Fruit fly (Drosophila melanogaster) whole organism, prepupa: ENCODE data around the gene CG3285.

Source experiments
- Blimp-1 ChIP-seq: fragments of 200-800 bp; sonication (Bioruptor generic); optimal IDR thresholded peaks from 3 replicates; lab custom pipeline; 2017; ENCODE audit warnings: missing biosample characterization, missing genetic modification characterization, mild to moderate bottlenecking, moderate library complexity, missing genetic modification reagents
- CG10631 ChIP-seq: fragments of 200-800 bp; sonication (Bioruptor generic); optimal IDR thresholded peaks from 2 replicates; lab custom pipeline; 2016; ENCODE audit warnings: missing biosample characterization, missing genetic modification characterization
- CG11294 ChIP-seq: fragments of 200-800 bp; sonication (Bioruptor generic); IDR thresholded peaks from 2 replicates; pipeline ENCODE4 v1.3.6; 2022; ENCODE audit warnings: missing biosample characterization, missing genetic modification characterization
- CG11902 ChIP-seq: fragments of 200-800 bp; sonication (Bioruptor generic); optimal IDR thresholded peaks from 3 replicates; lab custom pipeline; 2016; ENCODE audit warnings: missing biosample characterization, missing genetic modification characterization
- CG16779 ChIP-seq: fragments of 200-800 bp; sonication (Bioruptor generic); optimal IDR thresholded peaks from 3 replicates; lab custom pipeline; 2017; ENCODE audit warnings: missing biosample characterization, mild to moderate bottlenecking, missing genetic modification characterization
- CG3032 ChIP-seq: fragments of 200-800 bp; optimal IDR thresholded peaks from 2 replicates; lab custom pipeline; 2019; ENCODE audit warnings: missing biosample characterization, mild to moderate bottlenecking, missing genetic modification characterization, moderate library complexity
- CG31627 ChIP-seq: fragments of 200-800 bp; sonication (Bioruptor generic); optimal IDR thresholded peaks from 3 replicates; lab custom pipeline; 2016; ENCODE audit warnings: missing biosample characterization, missing genetic modification characterization
- CG32006 ChIP-seq: fragments of 200-800 bp; sonication (Bioruptor generic); optimal IDR thresholded peaks from 3 replicates; lab custom pipeline; 2017; ENCODE audit warnings: missing biosample characterization, mild to moderate bottlenecking, missing genetic modification characterization
- CG34406 ChIP-seq: fragments of 200-800 bp; sonication (Bioruptor generic); optimal IDR thresholded peaks from 3 replicates; lab custom pipeline; 2016; ENCODE audit warnings: missing biosample characterization, missing genetic modification characterization
- CG3919 ChIP-seq: fragments of 200-800 bp; sonication (Bioruptor generic); optimal IDR thresholded peaks from 3 replicates; lab custom pipeline; 2016; ENCODE audit warnings: missing biosample characterization, missing genetic modification characterization
- CG4318 ChIP-seq: fragments of 200-800 bp; sonication (Bioruptor generic); optimal IDR thresholded peaks from 3 replicates; lab custom pipeline; 2017; ENCODE audit warnings: missing biosample characterization, mild to moderate bottlenecking, missing genetic modification characterization
- CG6276 ChIP-seq: fragments of 200-800 bp; sonication (Bioruptor generic); optimal IDR thresholded peaks from 2 replicates; lab custom pipeline; 2017; ENCODE audit warnings: missing biosample characterization, mild to moderate bottlenecking, missing genetic modification characterization
- CG6808 ChIP-seq: fragments of 200-800 bp; sonication (Bioruptor generic); optimal IDR thresholded peaks from 3 replicates; lab custom pipeline; 2017; ENCODE audit warnings: missing biosample characterization, missing genetic modification characterization, mild to moderate bottlenecking, moderate library complexity, missing genetic modification reagents
- CG6854 ChIP-seq: fragments of 200-800 bp; sonication (Bioruptor generic); optimal IDR thresholded peaks from 2 replicates; lab custom pipeline; 2017; ENCODE audit warnings: missing biosample characterization, mild to moderate bottlenecking, missing genetic modification characterization
- CG8119 ChIP-seq: fragments of 200-800 bp; sonication (Bioruptor generic); IDR thresholded peaks from 3 replicates; pipeline ENCODE4 v1.3.6; 2022; ENCODE audit warnings: missing biosample characterization, missing genetic modification characterization
- CG8319 ChIP-seq: fragments of 200-800 bp; sonication (Bioruptor generic); optimal IDR thresholded peaks from 3 replicates; lab custom pipeline; 2016; ENCODE audit warnings: missing biosample characterization, missing genetic modification characterization
- CG8632 ChIP-seq: fragments of 200-800 bp; sonication (Bioruptor generic); optimal IDR thresholded peaks from 3 replicates; lab custom pipeline; 2016; ENCODE audit warnings: missing biosample characterization, missing genetic modification characterization
- CG9139 ChIP-seq: fragments of 200-800 bp; sonication (Bioruptor generic); optimal IDR thresholded peaks from 3 replicates; lab custom pipeline; 2017; ENCODE audit warnings: missing biosample characterization, mild to moderate bottlenecking, missing genetic modification characterization
- Eip75B ChIP-seq: fragments of 200-800 bp; sonication (Bioruptor generic); optimal IDR thresholded peaks from 3 replicates; lab custom pipeline; 2016; ENCODE audit warnings: missing biosample characterization, missing genetic modification characterization
- Eip78C ChIP-seq: fragments of 200-800 bp; sonication (Bioruptor generic); peaks from one replicate; lab custom pipeline; 2016; ENCODE audit warnings: missing biosample characterization, missing genetic modification characterization
- Eip93F ChIP-seq: fragments of 200-800 bp; sonication (Bioruptor generic); optimal IDR thresholded peaks from 2 replicates; lab custom pipeline; 2016; ENCODE audit warnings: missing biosample characterization, mild to moderate bottlenecking, missing genetic modification characterization
- Ets96B ChIP-seq: fragments of 200-800 bp; optimal IDR thresholded peaks from 2 replicates; lab custom pipeline; 2019; ENCODE audit warnings: missing biosample characterization, mild to moderate bottlenecking, missing genetic modification characterization, moderate library complexity
- Gug ChIP-seq: fragments of 200-800 bp; sonication (Bioruptor generic); IDR thresholded peaks from 2 replicates; pipeline ENCODE4 v1.3.6; 2022; ENCODE audit warnings: missing biosample characterization, missing genetic modification characterization
- Hr4 ChIP-seq: fragments of 200-800 bp; sonication (Bioruptor generic); optimal IDR thresholded peaks from 3 replicates; lab custom pipeline; 2016; ENCODE audit warnings: missing biosample characterization, missing genetic modification characterization
- Lpt ChIP-seq: fragments of 200-800 bp; sonication (Bioruptor generic); optimal IDR thresholded peaks from 3 replicates; lab custom pipeline; 2016; ENCODE audit warnings: missing biosample characterization, missing genetic modification characterization
- Met ChIP-seq: fragments of 200-800 bp; sonication (Bioruptor generic); optimal IDR thresholded peaks from 3 replicates; lab custom pipeline; 2016; ENCODE audit warnings: missing biosample characterization, missing genetic modification characterization
- OdsH ChIP-seq: fragments of 200-800 bp; sonication (Bioruptor generic); optimal IDR thresholded peaks from 3 replicates; lab custom pipeline; 2016; ENCODE audit warnings: missing biosample characterization, missing genetic modification characterization
- Sox102F ChIP-seq: fragments of 200-800 bp; sonication (Bioruptor generic); optimal IDR thresholded peaks from 2 replicates; lab custom pipeline; 2016; ENCODE audit warnings: missing biosample characterization, mild to moderate bottlenecking, missing genetic modification characterization
- Sox14 ChIP-seq: fragments of 200-800 bp; sonication (Bioruptor generic); optimal IDR thresholded peaks from 3 replicates; lab custom pipeline; 2016; ENCODE audit warnings: missing biosample characterization, missing genetic modification characterization
- achi ChIP-seq: fragments of 200-800 bp; sonication (Bioruptor generic); optimal IDR thresholded peaks from 3 replicates; lab custom pipeline; 2016; ENCODE audit warnings: missing biosample characterization, missing genetic modification characterization
- dac ChIP-seq: fragments of 200-800 bp; sonication (Bioruptor generic); optimal IDR thresholded peaks from 2 replicates; lab custom pipeline; 2017; ENCODE audit warnings: missing biosample characterization, mild to moderate bottlenecking, missing genetic modification characterization
- eg ChIP-seq: fragments of 200-800 bp; sonication (Bioruptor generic); IDR thresholded peaks from 3 replicates; pipeline ENCODE4 v1.3.6; 2022; ENCODE audit warnings: missing biosample characterization, missing genetic modification characterization
- fd59A ChIP-seq: fragments of 200-800 bp; sonication (Bioruptor generic); optimal IDR thresholded peaks from 2 replicates; lab custom pipeline; 2017; ENCODE audit warnings: missing biosample characterization, mild to moderate bottlenecking, missing genetic modification characterization, missing genetic modification reagents
- fd85E ChIP-seq: fragments of 200-800 bp; sonication (Bioruptor generic); optimal IDR thresholded peaks from 3 replicates; lab custom pipeline; 2016; ENCODE audit warnings: missing biosample characterization, missing genetic modification characterization
- fkh ChIP-seq: fragments of 200-800 bp; sonication (Bioruptor generic); optimal IDR thresholded peaks from 3 replicates; lab custom pipeline; 2017; ENCODE audit warnings: missing biosample characterization, mild to moderate bottlenecking, missing genetic modification characterization, moderate library complexity
- pdm3 ChIP-seq: fragments of 200-800 bp; sonication (Bioruptor generic); optimal IDR thresholded peaks from 3 replicates; lab custom pipeline; 2016; ENCODE audit warnings: missing biosample characterization, missing genetic modification characterization
- salr ChIP-seq, 2 experiments: fragments of 200-800 bp; sonication (Bioruptor generic); optimal IDR thresholded peaks; 3 replicates each; lab custom pipeline; 2016 to 2018; ENCODE audit warnings: missing biosample characterization in 2 of 2, missing genetic modification characterization in 2 of 2, mild to moderate bottlenecking in 1 of 2
- ss ChIP-seq, 2 experiments: fragments of 200-800 bp; sonication (Bioruptor generic); optimal IDR thresholded peaks; 2 replicates in 1 of 2; 3 replicates in 1 of 2; lab custom pipeline; 2017 to 2018; ENCODE audit warnings: mild to moderate bottlenecking in 2 of 2, missing biosample characterization in 2 of 2, missing genetic modification characterization in 2 of 2, moderate library complexity in 1 of 2
- svp ChIP-seq: fragments of 200-800 bp; sonication (Bioruptor generic); peaks from one replicate; lab custom pipeline; 2016; ENCODE audit warnings: missing biosample characterization, missing genetic modification characterization
- topi ChIP-seq: fragments of 200-800 bp; sonication (Bioruptor generic); optimal IDR thresholded peaks from 3 replicates; lab custom pipeline; 2016; ENCODE audit warnings: missing biosample characterization, missing genetic modification characterization
- vri ChIP-seq: fragments of 200-800 bp; sonication (Bioruptor generic); optimal IDR thresholded peaks from 3 replicates; lab custom pipeline; 2016; ENCODE audit warnings: missing biosample characterization, mild to moderate bottlenecking, missing genetic modification characterization

The CG3285 gene

dm6 chr2L:3354642-3355380 lies 24.1 kb downstream of the CG3285 start, which contains the start of gene E23 (continued):
- peak; percentile 97 for TF ChIP-seq CG31627 (GFP tag; lab: Kevin White, UChicago)
- peak; percentile 99 for TF ChIP-seq CG6276 (GFP tag; lab: Kevin White, UChicago)
- TF ChIP-seq OdsH = peak; percentile 99
- TF ChIP-seq svp = peak; percentile 99
- TF ChIP-seq CG3032 (tag; lab: Kevin White, UChicago) = peak; percentile 98
- peak; percentile 92 for TF ChIP-seq fd85E (GFP tag; lab: Kevin White, UChicago)
- peak; percentile 96 for TF ChIP-seq CG8319 (GFP tag; lab: Kevin White, UChicago)
- peak; percentile 98 for TF ChIP-seq Met
- peak; percentile 98 for TF ChIP-seq topi (GFP tag; lab: Kevin White, UChicago)
- TF ChIP-seq Blimp-1 (GFP tag; lab: Kevin White, UChicago) = peak; percentile 90
- peak; percentile 94 for TF ChIP-seq CG9139
- peak; percentile 93 to 99 for TF ChIP-seq salr (GFP tag; optimal IDR thresholded peaks at IDR 0.05; lab: Kevin White, UChicago)
- peak; percentile 95 for TF ChIP-seq CG11294 (GFP tag; lab: Robert Waterston, UW)
- TF ChIP-seq Lpt (GFP tag; lab: Kevin White, UChicago) = peak; percentile 98
- peak; percentile 100 for TF ChIP-seq Eip78C (GFP tag; lab: Kevin White, UChicago)
- TF ChIP-seq Hr4 (GFP tag; lab: Kevin White, UChicago) = peak; percentile 98
- TF ChIP-seq Gug (GFP tag; lab: Robert Waterston, UW) = peak; percentile 98
- TF ChIP-seq CG3919 (GFP tag; lab: Kevin White, UChicago) = peak; percentile 98
- peak; percentile 97 for TF ChIP-seq Eip93F (GFP tag; lab: Kevin White, UChicago)
- peak; percentile 98 for TF ChIP-seq Eip75B (GFP tag; lab: Kevin White, UChicago)
- peak; percentile 98 for TF ChIP-seq eg
- peak; percentile 100 for TF ChIP-seq CG32006 (GFP tag; lab: Kevin White, UChicago)
- TF ChIP-seq achi = peak; percentile 98
- TF ChIP-seq dac (GFP tag; lab: Kevin White, UChicago) = peak; percentile 99
- peak; percentile 99 for TF ChIP-seq CG8119 (GFP tag; lab: Robert Waterston, UW)
- TF ChIP-seq ss (GFP tag; optimal IDR thresholded peaks at IDR 0.05; lab: Kevin White, UChicago) = peak; percentile 96 to 97
- TF ChIP-seq CG16779 (tag; lab: Kevin White, UChicago) = peak; percentile 97
- peak; percentile 99 for TF ChIP-seq CG4318 (GFP tag; lab: Kevin White, UChicago)
- peak; percentile 93 for TF ChIP-seq vri (GFP tag; lab: Kevin White, UChicago)
- TF ChIP-seq CG11902 = peak; percentile 92
- peak; percentile 98 for TF ChIP-seq Sox14
- TF ChIP-seq CG34406 (GFP tag; lab: Kevin White, UChicago) = peak; percentile 99
- TF ChIP-seq fkh = peak; percentile 98
- peak; percentile 98 for TF ChIP-seq Sox102F
- peak; percentile 97 for TF ChIP-seq CG6854 (GFP tag; lab: Kevin White, UChicago)
- peak; percentile 99 for TF ChIP-seq Ets96B
- peak; percentile 95 for TF ChIP-seq CG6808
- peak; percentile 99 for TF ChIP-seq CG8632
- peak; percentile 98 for TF ChIP-seq pdm3 (GFP tag; lab: Kevin White, UChicago)
- peak; percentile 99 for TF ChIP-seq CG10631
- peak; percentile 98 for TF ChIP-seq fd59A (GFP tag; lab: Kevin White, UChicago)

dm6 chr2L:3355791-3356190 lies 25.1 kb downstream of the CG3285 start:
- TF ChIP-seq Eip75B (GFP tag; lab: Kevin White, UChicago) (no peak), Blimp-1 (GFP tag; lab: Kevin White, UChicago) (no peak), Met (no peak), fkh (no peak)
